Fruit fly (Drosophila melanogaster): ENCODE data around the gene mIF2.

Gene mIF2

dm6 chr3R:28520401-28520800 is 24.2 kb downstream of the mIF2 start, which contains the start of gene CG31051:
TSS of gene CG31051 (minus strand) at chr3R:28520515.
- TF ChIP-seq h (GFP tag; optimal IDR thresholded peaks at IDR 0.05) (no peak), Dif (GFP tag; optimal IDR thresholded peaks at IDR 0.05; ENCODE audit: partially characterized antibody) (no peak)
